Fruit fly (Drosophila melanogaster): ENCODE data around the gene SH3PX1.

The SH3PX1 gene

dm6 chr3L:9696650-9697526 lies 16.7 kb downstream of the SH3PX1 start, which contains the start of gene Prps (continued):
- TF ChIP-seq rib (GFP tag; IDR thresholded peaks at IDR 0.05): peak; percentile 65; the same call in 1 of the 2 replicates
- TF ChIP-seq vfl (GFP tag; optimal IDR thresholded peaks at IDR 0.05): peak; percentile 64
- TF ChIP-seq CG12219 (GFP tag; optimal IDR thresholded peaks at IDR 0.05): peak; percentile 78
- peak; percentile 78 for TF ChIP-seq Drgx (GFP tag; IDR thresholded peaks at IDR 0.05)
- TF ChIP-seq CG6272 (GFP tag; IDR thresholded peaks at IDR 0.05): peak; percentile 46; the same call in 1 of the 2 replicates
- no peak for TF ChIP-seq CG43689 (GFP tag; IDR thresholded peaks at IDR 0.05)
- no peak for TF ChIP-seq Dip2 (GFP tag; IDR thresholded peaks at IDR 0.05)
- peak; percentile 84 for TF ChIP-seq Xrp1 (GFP tag; IDR thresholded peaks at IDR 0.05)
- no peak for TF ChIP-seq CG2116 (GFP tag; optimal IDR thresholded peaks at IDR 0.05)
- peak; percentile 74 for TF ChIP-seq pnt (GFP tag; optimal IDR thresholded peaks at IDR 0.05)
- TF ChIP-seq CG42726 (GFP tag; IDR thresholded peaks at IDR 0.05; ENCODE audit: partially characterized antibody): no peak; the same call in 1 of the 2 replicates
- no peak for TF ChIP-seq pan (optimal IDR thresholded peaks at IDR 0.05)
- peak in 1 of 2 experiments; percentile 89 for TF ChIP-seq pan (GFP tag; optimal IDR thresholded peaks at IDR 0.05 in 1 of 2, IDR thresholded peaks at IDR 0.05 in 1 of 2)
- TF ChIP-seq pfk (GFP tag; optimal IDR thresholded peaks at IDR 0.05): no peak
- TF ChIP-seq Dref (GFP tag; IDR thresholded peaks at IDR 0.05): peak; percentile 24; the same call in 1 of the 2 replicates
- TF ChIP-seq dan (GFP tag; IDR thresholded peaks at IDR 0.05): no peak
- TF ChIP-seq CG10543 (GFP tag; optimal IDR thresholded peaks at IDR 0.05): peak; percentile 51
- TF ChIP-seq trh (GFP tag; optimal IDR thresholded peaks at IDR 0.05): no peak
- peak; percentile 68 for TF ChIP-seq sug (tag; optimal IDR thresholded peaks at IDR 0.05)
- peak; percentile 36; the same call in 1 of the 2 replicates for TF ChIP-seq CG4360 (GFP tag; IDR thresholded peaks at IDR 0.05)
- TF ChIP-seq Doc3 (GFP tag; IDR thresholded peaks at IDR 0.05; ENCODE audit: partially characterized antibody): 0 out of 3 replicates have a peak, but pooled peaks have one; percentile 32
- TF ChIP-seq CG34224 (GFP tag; IDR thresholded peaks at IDR 0.05; ENCODE audit: partially characterized antibody): peak; percentile 31; the same call in 1 of the 3 replicates
- no peak for TF ChIP-seq zen (tag; optimal IDR thresholded peaks at IDR 0.05)
- no peak for TF ChIP-seq jigr1 (GFP tag; IDR thresholded peaks at IDR 0.05)
- no peak for TF ChIP-seq Tbp (GFP tag; optimal IDR thresholded peaks at IDR 0.05)
- TF ChIP-seq CG5180 (GFP tag; optimal IDR thresholded peaks at IDR 0.05): peak; percentile 25
- peak; percentile 36 for TF ChIP-seq jing (GFP tag; optimal IDR thresholded peaks at IDR 0.05)
- TF ChIP-seq CG34422 (GFP tag; IDR thresholded peaks at IDR 0.05): peak; percentile 87
- TF ChIP-seq zfh1 (GFP tag; IDR thresholded peaks at IDR 0.05): peak; percentile 92
- TF ChIP-seq nom (GFP tag; optimal IDR thresholded peaks at IDR 0.05): peak; percentile 90
- peak; percentile 63 for TF ChIP-seq Chrac-16 (GFP tag; optimal IDR thresholded peaks at IDR 0.05)
- TF ChIP-seq cato (GFP tag; optimal IDR thresholded peaks at IDR 0.05; ENCODE audit: borderline replicate concordance): no peak
- TF ChIP-seq CG4282 (GFP tag; optimal IDR thresholded peaks at IDR 0.05): peak; percentile 79
- peak; percentile 72 for TF ChIP-seq CG31224 (GFP tag; IDR thresholded peaks at IDR 0.05)
- TF ChIP-seq Oli (tag; optimal IDR thresholded peaks at IDR 0.05): peak; percentile 30
- peak; percentile 37; the same call in 1 of the 3 replicates for TF ChIP-seq CG17361 (GFP tag; IDR thresholded peaks at IDR 0.05)
- TF ChIP-seq Ssrp (tag; optimal IDR thresholded peaks at IDR 0.05): no peak
- TF ChIP-seq Hey (tag; optimal IDR thresholded peaks at IDR 0.05): peak; percentile 59
- TF ChIP-seq Bgb (GFP tag; IDR thresholded peaks at IDR 0.05; ENCODE audit: partially characterized antibody): no peak; the same call in 1 of the 2 replicates
- peak; percentile 62 for TF ChIP-seq Sox102F (GFP tag; optimal IDR thresholded peaks at IDR 0.05)
- TF ChIP-seq CG31365 (tag; optimal IDR thresholded peaks at IDR 0.05): peak; percentile 81
- peak; percentile 83 for TF ChIP-seq mirr (GFP tag; optimal IDR thresholded peaks at IDR 0.05)
- peak; percentile 87 for TF ChIP-seq CG12071 (GFP tag; optimal IDR thresholded peaks at IDR 0.05)
- peak; percentile 87 for TF ChIP-seq HLH3B (GFP tag; IDR thresholded peaks at IDR 0.05)
- peak; percentile 76 for TF ChIP-seq Hmr (GFP tag; optimal IDR thresholded peaks at IDR 0.05)
- TF ChIP-seq gcm (GFP tag; optimal IDR thresholded peaks at IDR 0.05): peak; percentile 82
- peak; percentile 67 for TF ChIP-seq crc (GFP tag; optimal IDR thresholded peaks at IDR 0.05)
- peak; percentile 88 for TF ChIP-seq CG11456 (GFP tag; IDR thresholded peaks at IDR 0.05)

All from whole organism, embryonic.